Worm (Caenorhabditis elegans) whole organism, L4 larva: ENCODE results near the gene prp-19.

Experiments
- F10B5.3 ChIP-seq: sonication (generic microtip); optimal IDR thresholded peaks from 2 replicates; lab custom pipeline; 2016; ENCODE audit warnings: mild to moderate bottlenecking, missing genetic modification characterization, missing compliant biosample characterization
- F37D6.2 ChIP-seq: sonication (generic microtip); optimal IDR thresholded peaks from 2 replicates; lab custom pipeline; 2016; ENCODE audit warnings: mild to moderate bottlenecking, missing genetic modification characterization, missing compliant biosample characterization
- F44E2.7 ChIP-seq: fragments of 200-800 bp; sonication (Bioruptor generic); IDR thresholded peaks from 2 replicates; pipeline ENCODE4 v2.1.2; 2022; ENCODE audit warnings: missing genetic modification characterization, missing compliant biosample characterization
- F49E8.2 ChIP-seq: sonication (generic microtip); optimal IDR thresholded peaks from 2 replicates; lab custom pipeline; 2016; ENCODE audit warnings: missing compliant biosample characterization, mild to moderate bottlenecking, missing genetic modification characterization, borderline replicate concordance
- T20F7.1 ChIP-seq: fragments of 200-800 bp; sonication (Bioruptor generic); optimal IDR thresholded peaks from 2 replicates; lab custom pipeline; 2018; ENCODE audit warnings: mild to moderate bottlenecking, missing genetic modification characterization, missing compliant biosample characterization
- Y75B8A.6 ChIP-seq: fragments of 200-800 bp; sonication (Bioruptor generic); IDR thresholded peaks from 2 replicates; pipeline ENCODE4 v1.3.6; 2022; ENCODE audit warnings: missing genetic modification reagents, missing genetic modification characterization, missing compliant biosample characterization
- ZK546.5 ChIP-seq, 2 experiments: sonication (generic microtip); optimal IDR thresholded peaks; 2 replicates each; lab custom pipeline; 2017; ENCODE audit warnings: missing biosample characterization in 2 of 2, missing genetic modification characterization in 2 of 2
- aha-1 ChIP-seq: fragments of 150-350 bp; peaks from one replicate; lab custom pipeline; 2014; ENCODE audit warnings: missing biosample characterization, missing genetic modification characterization
- aly-2 ChIP-seq: sonication (generic microtip); optimal IDR thresholded peaks from 2 replicates; lab custom pipeline; 2018; ENCODE audit warnings: missing biosample characterization, missing genetic modification characterization
- ceh-28 ChIP-seq: fragments of 150-350 bp; optimal IDR thresholded peaks from 2 replicates; lab custom pipeline; 2014; ENCODE audit warnings: missing biosample characterization, missing genetic modification reagents, missing genetic modification characterization
- ceh-62 ChIP-seq: sonication (generic microtip); optimal IDR thresholded peaks from 2 replicates; lab custom pipeline; 2017; ENCODE audit warnings: missing biosample characterization, missing genetic modification characterization
- ces-1 ChIP-seq: fragments of 150-350 bp; sonication (generic microtip); optimal IDR thresholded peaks from 4 replicates; lab custom pipeline; 2014; ENCODE audit warnings: missing biosample characterization, missing genetic modification reagents, missing genetic modification characterization
- daf-16 ChIP-seq, 3 experiments: sonication (generic microtip); optimal IDR thresholded peaks; 2 replicates each; lab custom pipeline; 2016 to 2017; ENCODE audit warnings: missing genetic modification characterization in 3 of 3, missing genetic modification reagents in 3 of 3, mild to moderate bottlenecking in 2 of 3, missing compliant biosample characterization in 2 of 3, missing biosample characterization in 1 of 3, moderate library complexity in 1 of 3
- daf-19 ChIP-seq: fragments of 200-800 bp; sonication (Bioruptor generic); conservative IDR thresholded peaks from 2 replicates; pipeline ENCODE4 v1.3.6; 2022; ENCODE audit warnings: missing genetic modification characterization, missing compliant biosample characterization
- dmd-6 ChIP-seq: fragments of 200-800 bp; sonication (Bioruptor generic); IDR thresholded peaks from 2 replicates; pipeline ENCODE4 v1.3.6; 2022; ENCODE audit warnings: missing genetic modification reagents, missing genetic modification characterization, missing compliant biosample characterization
- dve-1 ChIP-seq: sonication (generic microtip); optimal IDR thresholded peaks from 2 replicates; lab custom pipeline; 2017; ENCODE audit warnings: antibody characterized with exemption, mild to moderate bottlenecking, missing genetic modification characterization, missing compliant biosample characterization; ENCODE audit not compliant: insufficient read depth
- egl-27 ChIP-seq: sonication (generic microtip); optimal IDR thresholded peaks from 3 replicates; lab custom pipeline; 2017; ENCODE audit warnings: missing biosample characterization, missing genetic modification reagents, missing genetic modification characterization
- fkh-10 ChIP-seq: fragments of 150-350 bp; optimal IDR thresholded peaks from 2 replicates; lab custom pipeline; 2014; ENCODE audit warnings: missing biosample characterization, missing genetic modification reagents, missing genetic modification characterization
- gei-8 ChIP-seq: fragments of 200-800 bp; sonication (Bioruptor generic); optimal IDR thresholded peaks from 2 replicates; lab custom pipeline; 2018; ENCODE audit warnings: mild to moderate bottlenecking, missing genetic modification characterization, missing compliant biosample characterization
- hif-1 ChIP-seq, 2 experiments: sonication (generic microtip); optimal IDR thresholded peaks; 2 replicates each; lab custom pipeline; 2016 to 2017; ENCODE audit warnings: missing compliant biosample characterization in 2 of 2, missing genetic modification characterization in 2 of 2, missing genetic modification reagents in 2 of 2, missing genotype in 2 of 2, mild to moderate bottlenecking in 1 of 2
- hlh-11 ChIP-seq: fragments of 200-800 bp; sonication (Bioruptor generic); optimal IDR thresholded peaks from 2 replicates; lab custom pipeline; 2018; ENCODE audit warnings: mild to moderate bottlenecking, missing genetic modification characterization, missing compliant biosample characterization
- hlh-30 ChIP-seq: sonication (generic microtip); optimal IDR thresholded peaks from 2 replicates; lab custom pipeline; 2017; ENCODE audit warnings: antibody characterized with exemption, mild to moderate bottlenecking, missing genetic modification characterization, missing compliant biosample characterization; ENCODE audit not compliant: insufficient read depth
- hmg-1.1 ChIP-seq: fragments of 200-800 bp; sonication (Bioruptor generic); IDR thresholded peaks from 2 replicates; pipeline ENCODE4 v1.3.6; 2022; ENCODE audit warnings: missing genetic modification reagents, missing genetic modification characterization, missing compliant biosample characterization
- lin-1 ChIP-seq: fragments of 200-800 bp; sonication (Bioruptor generic); IDR thresholded peaks from 2 replicates; pipeline ENCODE4 v1.3.6; 2022; ENCODE audit warnings: missing genetic modification reagents, missing genetic modification characterization, missing compliant biosample characterization
- lin-13 ChIP-seq: fragments of 150-350 bp; optimal IDR thresholded peaks from 2 replicates; lab custom pipeline; 2014; ENCODE audit warnings: missing biosample characterization, missing genetic modification reagents, missing genetic modification characterization
- lin-15B ChIP-seq: fragments of 150-350 bp; sonication (generic microtip); optimal IDR thresholded peaks from 3 replicates; lab custom pipeline; 2014; ENCODE audit warnings: missing biosample characterization, missing genetic modification characterization
- madf-9 ChIP-seq: fragments of 200-800 bp; sonication (Bioruptor generic); conservative IDR thresholded peaks from 2 replicates; pipeline ENCODE4 v1.3.6; 2022; ENCODE audit warnings: missing genetic modification reagents, missing genetic modification characterization, missing compliant biosample characterization
- mdl-1 ChIP-seq, 2 experiments: fragments of 150-350 bp in 1 of 2; sonication (generic microtip) in 1 of 2; optimal IDR thresholded peaks; 2 replicates each; lab custom pipeline; 2014 to 2017; ENCODE audit warnings: missing biosample characterization in 2 of 2, missing genetic modification characterization in 2 of 2
- mxl-2 ChIP-seq: fragments of 200-800 bp; sonication (Bioruptor generic); conservative IDR thresholded peaks from 2 replicates; pipeline ENCODE4 v1.3.6; 2022; ENCODE audit warnings: missing genetic modification reagents, missing genetic modification characterization, missing compliant biosample characterization
- mxl-3 ChIP-seq: fragments of 200-800 bp; sonication (Bioruptor generic); optimal IDR thresholded peaks from 2 replicates; lab custom pipeline; 2018; ENCODE audit warnings: mild to moderate bottlenecking, missing genetic modification characterization, missing compliant biosample characterization
- nhr-102 ChIP-seq: sonication (generic microtip); optimal IDR thresholded peaks from 2 replicates; lab custom pipeline; 2016; ENCODE audit warnings: mild to moderate bottlenecking, missing genetic modification characterization, moderate library complexity, missing compliant biosample characterization
- nhr-11 ChIP-seq: fragments of 150-350 bp; optimal IDR thresholded peaks from 2 replicates; lab custom pipeline; 2014; ENCODE audit warnings: missing biosample characterization, missing genetic modification characterization
- nhr-41 ChIP-seq: fragments of 200-800 bp; sonication (Bioruptor generic); IDR thresholded peaks from 2 replicates; pipeline ENCODE4 v1.3.6; 2022; ENCODE audit warnings: missing genetic modification reagents, missing genetic modification characterization, missing compliant biosample characterization
- nhr-42 ChIP-seq: fragments of 200-800 bp; sonication (Bioruptor generic); IDR thresholded peaks from 2 replicates; pipeline ENCODE4 v1.3.6; 2022; ENCODE audit warnings: missing genetic modification characterization, missing compliant biosample characterization
- pha-4 ChIP-seq, 2 experiments: fragments of 150-350 bp in 1 of 2; fragments of 200-800 bp in 1 of 2; sonication (Bioruptor generic) in 1 of 2; IDR thresholded peaks in 1 of 2; optimal IDR thresholded peaks in 1 of 2; 2 replicates each; pipeline versions ENCODE4 v1.3.6 to Lab custom; 2014 to 2022; ENCODE audit warnings: missing genetic modification characterization in 2 of 2, missing genetic modification reagents in 2 of 2, missing biosample characterization in 1 of 2, missing compliant biosample characterization in 1 of 2
- php-3 ChIP-seq: fragments of 200-800 bp; sonication (Bioruptor generic); IDR thresholded peaks from 2 replicates; pipeline ENCODE4 v1.3.6; 2022; ENCODE audit warnings: missing genetic modification reagents, missing genetic modification characterization, missing compliant biosample characterization
- pqm-1 ChIP-seq: sonication (generic microtip); optimal IDR thresholded peaks from 2 replicates; lab custom pipeline; 2017; ENCODE audit warnings: missing biosample characterization, missing genetic modification characterization
- saeg-2 ChIP-seq: fragments of 200-800 bp; sonication (Bioruptor generic); IDR thresholded peaks from 2 replicates; pipeline ENCODE4 v1.3.6; 2022; ENCODE audit warnings: missing genetic modification reagents, missing genetic modification characterization, missing compliant biosample characterization
- snpc-1.2 ChIP-seq: fragments of 200-800 bp; sonication (Bioruptor generic); IDR thresholded peaks from 2 replicates; pipeline ENCODE4 v1.3.6; 2022; ENCODE audit warnings: missing genetic modification reagents, missing genetic modification characterization, missing compliant biosample characterization
- snpc-4 ChIP-seq: fragments of 150-350 bp; optimal IDR thresholded peaks from 2 replicates; lab custom pipeline; 2014; ENCODE audit warnings: missing biosample characterization, missing genetic modification characterization
- spr-1 ChIP-seq: sonication (generic microtip); optimal IDR thresholded peaks from 2 replicates; lab custom pipeline; 2016; ENCODE audit warnings: mild to moderate bottlenecking, missing genetic modification characterization, missing compliant biosample characterization
- tra-1 ChIP-seq: fragments of 200-800 bp; sonication (Bioruptor generic); IDR thresholded peaks from 2 replicates; pipeline ENCODE4 v1.3.6; 2022; ENCODE audit warnings: missing genetic modification reagents, missing genetic modification characterization, missing compliant biosample characterization
- unc-130 ChIP-seq: sonication (generic microtip); optimal IDR thresholded peaks from 2 replicates; lab custom pipeline; 2016; ENCODE audit warnings: missing genetic modification reagents, missing genetic modification characterization, missing compliant biosample characterization
- unc-62 ChIP-seq, 3 experiments: fragments of 150-350 bp in 1 of 3; sonication (generic microtip); optimal IDR thresholded peaks in 2 of 3; peaks in 1 of 3; 1 replicate in 1 of 3; 2 replicates in 2 of 3; lab custom pipeline; 2014 to 2017; ENCODE audit warnings: missing biosample characterization in 3 of 3, missing genetic modification characterization in 3 of 3, missing genetic modification reagents in 3 of 3, missing genotype in 1 of 3
- zip-11 ChIP-seq: fragments of 200-800 bp; sonication (Bioruptor generic); IDR thresholded peaks from 2 replicates; pipeline ENCODE4 v1.3.6; 2022; ENCODE audit warnings: missing genetic modification characterization, missing compliant biosample characterization
- ztf-11 ChIP-seq: fragments of 150-350 bp; optimal IDR thresholded peaks from 2 replicates; lab custom pipeline; 2014; ENCODE audit warnings: missing biosample characterization, missing genetic modification characterization
- ztf-7 ChIP-seq: fragments of 150-350 bp; optimal IDR thresholded peaks from 2 replicates; lab custom pipeline; 2014; ENCODE audit warnings: missing biosample characterization, missing genetic modification characterization

The prp-19 gene

ce11 chrIII:5146749-5147148 lies 25.1 kb downstream of the prp-19 start (continued):
- peak; percentile 65 for TF ChIP-seq dmd-6 (GFP tag; lab: Robert Waterston, UW)
- TF ChIP-seq mxl-3 (GFP tag; lab: Kevin White, UChicago): peak; percentile 33
- no peak for TF ChIP-seq ztf-7 (tag; lab: Kevin White, UChicago)
- peak; percentile 71 for TF ChIP-seq dve-1
- TF ChIP-seq hlh-11 (tag; lab: Kevin White, UChicago): peak; percentile 65
- no peak for TF ChIP-seq madf-9
- TF ChIP-seq zip-11: no peak
- no peak for TF ChIP-seq spr-1 (tag; lab: Kevin White, UChicago)
- TF ChIP-seq Y75B8A.6: no peak
- TF ChIP-seq unc-62 (GFP tag; optimal IDR thresholded peaks at IDR 0.05 in 1 of 2; lab: Kevin White, UChicago): peak in 1 of 2 experiments; percentile 70
- no peak for TF ChIP-seq unc-62 (tag; optimal IDR thresholded peaks at IDR 0.05; lab: Kevin White, UChicago)
- TF ChIP-seq egl-27 (tag; lab: Kevin White, UChicago): no peak
- no peak for TF ChIP-seq ceh-62 (tag; lab: Kevin White, UChicago)
- TF ChIP-seq ztf-11: no peak
- no peak for TF ChIP-seq pha-4 (GFP tag; IDR thresholded peaks at IDR 0.05; lab: Robert Waterston, UW)
- no peak for TF ChIP-seq pha-4 (tag; optimal IDR thresholded peaks at IDR 0.05; lab: Kevin White, UChicago)
- TF ChIP-seq pqm-1: peak; percentile 39
- no peak for TF ChIP-seq ces-1
- TF ChIP-seq php-3 (GFP tag; lab: Robert Waterston, UW): peak; percentile 98
- TF ChIP-seq fkh-10 (GFP tag; lab: Kevin White, UChicago): no peak
- TF ChIP-seq, all 104 proteins: peak for 12

ce11 chrIII:5145874-5146273 lies 26.0 kb downstream of the prp-19 start:
- TF ChIP-seq aha-1 (tag; lab: Kevin White, UChicago): no peak
- no peak for TF ChIP-seq F37D6.2 (tag; lab: Kevin White, UChicago)
- TF ChIP-seq nhr-42 (GFP tag; lab: Robert Waterston, UW): no peak
- no peak for TF ChIP-seq mdl-1 (tag; optimal IDR thresholded peaks at IDR 0.05; lab: Kevin White, UChicago)
- TF ChIP-seq T20F7.1 (GFP tag; lab: Kevin White, UChicago): no peak
- TF ChIP-seq tra-1 (GFP tag; lab: Robert Waterston, UW): 0 out of 2 replicates have a peak, but pooled peaks have one; percentile 52
- TF ChIP-seq gei-8 (GFP tag; lab: Kevin White, UChicago): no peak
- peak; percentile 51; the same call in 1 of the 2 replicates for TF ChIP-seq dmd-6 (GFP tag; lab: Robert Waterston, UW)
- TF ChIP-seq hlh-11 (tag; lab: Kevin White, UChicago): peak; percentile 52
- TF ChIP-seq pqm-1: peak; percentile 42
- no peak for TF ChIP-seq F10B5.3
- no peak for TF ChIP-seq hlh-30 (tag; lab: Kevin White, UChicago)
- TF ChIP-seq lin-1: no peak
- no peak for TF ChIP-seq unc-130
- TF ChIP-seq daf-16 (GFP tag; optimal IDR thresholded peaks at IDR 0.05; lab: Kevin White, UChicago): no peak
- TF ChIP-seq daf-16 (tag; optimal IDR thresholded peaks at IDR 0.05; lab: Kevin White, UChicago): peak; percentile 52
- no peak for TF ChIP-seq snpc-1.2 (GFP tag; lab: Robert Waterston, UW)
- TF ChIP-seq dve-1: peak; percentile 22
- TF ChIP-seq ces-1: no peak
- no peak for TF ChIP-seq nhr-102 (tag; lab: Kevin White, UChicago)
- no peak for TF ChIP-seq daf-19 (GFP tag; lab: Robert Waterston, UW)
- TF ChIP-seq nhr-41 (GFP tag; lab: Robert Waterston, UW): no peak
- TF ChIP-seq mxl-3 (GFP tag; lab: Kevin White, UChicago): no peak
- TF ChIP-seq lin-13 (GFP tag; lab: Kevin White, UChicago): no peak
- no peak for TF ChIP-seq fkh-10 (GFP tag; lab: Kevin White, UChicago)
- no peak for TF ChIP-seq aly-2 (tag; lab: Kevin White, UChicago)
- TF ChIP-seq F44E2.7: no peak
- TF ChIP-seq lin-15B (tag; lab: Kevin White, UChicago): no peak
- no peak for TF ChIP-seq hmg-1.1 (GFP tag; lab: Robert Waterston, UW)
- no peak for TF ChIP-seq madf-9
- no peak for TF ChIP-seq ceh-28 (tag; lab: Kevin White, UChicago)
- no peak for TF ChIP-seq saeg-2 (GFP tag; lab: Robert Waterston, UW)
- no peak for TF ChIP-seq ZK546.5 (tag; optimal IDR thresholded peaks at IDR 0.05; lab: Kevin White, UChicago)
- TF ChIP-seq nhr-11 (tag; lab: Kevin White, UChicago): no peak
- no peak for TF ChIP-seq hif-1 (tag; optimal IDR thresholded peaks at IDR 0.05; lab: Kevin White, UChicago)
- 0 out of 2 replicates have a peak, but pooled peaks have one; percentile 48 for TF ChIP-seq php-3 (GFP tag; lab: Robert Waterston, UW)
- no peak for TF ChIP-seq snpc-4 (tag; lab: Kevin White, UChicago)
- TF ChIP-seq ztf-11: no peak
- no peak for TF ChIP-seq egl-27 (tag; lab: Kevin White, UChicago)
- no peak for TF ChIP-seq mxl-2 (GFP tag; lab: Robert Waterston, UW)
- TF ChIP-seq F49E8.2 (tag; lab: Kevin White, UChicago): no peak
